Fruit fly (Drosophila melanogaster): Measurements from ENCODE around the gene Hsp27.
A peak's percentile ranks its signal among the peaks of the same experiment; 100 is the strongest.

The Hsp27 gene

DNA sequence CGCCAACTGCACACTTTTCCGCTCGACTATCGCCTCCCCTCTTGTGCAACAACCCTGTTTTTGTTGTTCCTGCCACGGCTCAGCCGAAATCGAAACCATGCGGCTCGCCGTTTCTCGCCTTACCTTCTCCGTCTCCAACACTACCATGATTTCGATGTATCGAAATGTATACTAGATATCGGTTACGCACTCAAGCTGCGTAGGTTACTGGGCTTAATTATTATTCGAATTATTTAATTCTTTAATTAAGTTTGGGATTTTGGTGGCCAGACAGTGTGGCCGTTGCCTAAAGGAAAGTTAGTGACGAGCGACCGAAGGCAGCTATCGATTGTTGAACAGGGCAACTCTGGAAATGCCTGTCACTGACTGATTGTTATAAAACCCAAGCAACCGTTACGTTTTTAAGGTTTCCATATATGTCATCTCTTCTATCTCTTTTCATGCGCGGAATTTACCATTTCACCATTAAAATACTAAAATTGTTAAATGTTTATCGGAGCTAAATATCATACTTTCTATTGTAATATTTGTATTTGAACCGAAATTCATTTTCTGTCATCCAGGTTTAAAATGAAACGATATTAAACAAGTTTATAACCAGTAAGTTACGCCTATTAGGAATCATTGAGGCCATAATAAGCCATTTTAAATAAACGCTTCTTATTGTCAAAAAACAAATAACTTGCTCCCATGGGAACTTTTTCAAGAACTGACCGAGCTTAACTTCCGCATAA lies 18.5 kb downstream of the Hsp27 start, which contains the start of gene eIF4E1:
Gene eIF4E1, minus strand, starts transcription at position 304 of the 734 bp plus-strand sequence.
- TF ChIP-seq CTCF (optimal IDR thresholded peaks at IDR 0.05) = peak in 1 of 2 experiments; percentile 12
- TF ChIP-seq CG8478 (optimal IDR thresholded peaks at IDR 0.05) = no peak

DNA sequence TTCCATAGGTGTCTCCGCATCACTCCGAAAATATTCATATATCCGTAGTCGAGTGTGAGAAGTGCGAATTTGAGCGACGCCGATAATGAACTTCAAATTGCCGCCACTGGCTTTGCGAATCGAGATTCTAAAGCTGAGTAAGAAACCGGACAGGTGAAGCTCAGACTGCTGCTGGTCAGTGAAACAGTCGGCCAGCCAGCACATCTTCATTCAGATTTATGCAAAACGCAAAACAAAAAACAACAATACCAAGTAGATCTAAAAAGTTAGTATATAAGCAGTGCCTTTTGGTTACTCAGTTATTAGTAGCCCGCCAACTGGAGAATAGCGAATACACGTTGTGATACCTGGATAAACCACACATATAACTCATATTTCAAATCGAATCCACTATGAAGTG lies 20.6 kb downstream of the Hsp27 start, which contains the start of gene Cpr67B:
Gene Cpr67B, plus strand, starts transcription at position 301 of the 400 bp plus-strand sequence.
- TF ChIP-seq CG8478 (optimal IDR thresholded peaks at IDR 0.05) = no peak
- TF ChIP-seq CTCF (optimal IDR thresholded peaks at IDR 0.05) = no peak

DNA sequence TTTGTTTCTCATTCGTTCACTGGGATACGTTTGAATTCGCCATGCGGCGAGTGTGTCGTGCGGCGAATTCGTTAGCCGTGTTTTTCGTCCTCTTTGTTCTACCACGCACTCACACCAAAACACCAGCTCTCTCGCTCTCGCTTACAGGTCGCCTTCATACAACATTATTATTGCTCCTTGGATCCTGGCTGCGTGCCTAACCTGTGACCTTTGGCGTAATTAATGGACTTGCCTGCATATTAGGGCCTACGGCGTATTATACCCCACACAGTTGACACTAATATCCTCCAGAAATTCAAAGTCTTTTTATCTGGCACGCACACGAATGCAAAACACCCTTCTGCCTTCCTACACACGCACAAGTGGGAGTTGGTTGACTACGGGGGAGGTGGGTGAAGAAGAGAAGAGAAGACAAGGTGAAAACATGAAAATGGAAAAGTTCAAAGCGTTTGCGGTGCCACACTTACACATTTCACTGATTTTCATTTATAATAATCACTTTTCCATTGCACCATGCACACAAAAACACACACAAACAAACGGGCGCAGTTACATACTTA lies 26.2 kb downstream of the Hsp27 start:
- no peak for TF ChIP-seq CTCF (optimal IDR thresholded peaks at IDR 0.05)
- no peak for TF ChIP-seq CG8478 (optimal IDR thresholded peaks at IDR 0.05)

DNA sequence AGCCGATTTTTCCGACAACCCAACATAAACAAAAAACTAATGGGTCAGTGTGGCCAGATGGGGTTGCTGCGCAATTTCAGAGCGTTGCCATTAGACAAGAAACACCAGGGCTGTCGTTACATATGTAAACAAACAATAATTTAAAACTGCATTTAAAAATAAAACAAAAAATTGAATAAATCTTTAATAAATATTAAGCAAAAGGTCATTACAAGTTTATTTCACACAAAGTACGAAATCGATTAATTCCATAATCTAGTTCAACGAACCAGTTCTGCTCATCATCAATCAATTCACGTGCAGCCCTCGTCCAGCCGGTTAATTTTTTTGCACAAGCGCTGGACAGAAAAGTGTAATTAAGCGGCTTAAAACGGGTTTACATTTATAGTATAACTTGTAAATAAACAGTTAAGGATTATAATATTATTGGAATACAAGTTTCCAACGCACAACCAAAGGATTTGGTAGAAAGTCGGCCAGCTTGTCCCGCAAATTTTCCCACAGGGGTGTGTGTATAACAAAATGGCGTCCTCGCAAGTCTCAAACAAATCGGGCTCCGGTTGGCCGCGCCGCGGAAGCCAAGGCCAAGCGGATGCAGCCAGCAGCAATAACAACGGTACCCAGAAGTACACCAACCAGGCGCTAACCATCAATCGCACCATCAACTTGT lies 27.0 kb downstream of the Hsp27 start, which contains the start of the genes CG4022 and Cpsf5:
Gene CG4022, minus strand, starts transcription at position 79 of the 670 bp plus-strand sequence.
Gene Cpsf5, plus strand, starts transcription at position 285 of the 670 bp plus-strand sequence.
- TF ChIP-seq CG8478 (optimal IDR thresholded peaks at IDR 0.05) (no peak), CTCF (optimal IDR thresholded peaks at IDR 0.05) (no peak)

DNA sequence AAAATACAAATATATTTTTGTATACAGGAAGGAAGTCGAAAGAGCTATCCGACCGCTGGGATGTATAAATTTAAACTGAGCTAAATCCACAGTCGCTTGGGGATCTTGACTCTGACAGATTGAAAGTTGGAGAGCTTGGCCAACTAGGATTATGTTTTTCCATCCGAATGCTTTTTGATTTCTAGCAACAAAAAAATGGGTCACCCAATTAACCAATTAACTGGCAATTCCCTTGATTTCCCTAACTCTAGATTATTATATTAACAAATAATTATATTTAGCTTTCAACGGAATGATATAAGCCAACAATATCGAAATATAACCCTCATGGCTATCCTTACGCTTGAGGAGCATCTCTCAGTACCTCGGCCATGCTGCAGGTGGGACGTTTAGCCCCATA lies 33.4 kb downstream of the Hsp27 start, which contains the start of gene CG3982:
Gene CG3982, minus strand, starts transcription at position 101 of the 400 bp plus-strand sequence.
- no peak for TF ChIP-seq CTCF (optimal IDR thresholded peaks at IDR 0.05)

DNA sequence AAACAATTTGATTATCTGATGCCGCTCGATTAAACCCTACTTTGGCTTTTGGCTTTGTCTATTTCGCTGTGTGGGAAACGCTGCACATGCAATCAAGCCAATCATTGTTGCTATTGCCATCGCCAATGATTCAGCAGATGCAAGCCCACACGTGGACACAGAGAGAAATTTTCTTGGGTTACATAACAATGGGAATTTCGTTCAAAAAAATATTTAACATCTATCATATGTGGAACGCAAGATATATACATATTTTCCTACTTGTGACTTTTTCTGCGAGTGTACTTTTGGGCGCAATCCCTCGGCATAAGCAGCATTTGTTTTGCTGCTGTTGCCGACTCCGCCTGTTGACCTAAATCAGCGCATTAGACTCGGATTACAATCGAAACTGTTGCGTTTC lies 35.5 kb downstream of the Hsp27 start:
- TF ChIP-seq CG8478 (optimal IDR thresholded peaks at IDR 0.05) = no peak
- TF ChIP-seq CTCF (optimal IDR thresholded peaks at IDR 0.05) = no peak

DNA sequence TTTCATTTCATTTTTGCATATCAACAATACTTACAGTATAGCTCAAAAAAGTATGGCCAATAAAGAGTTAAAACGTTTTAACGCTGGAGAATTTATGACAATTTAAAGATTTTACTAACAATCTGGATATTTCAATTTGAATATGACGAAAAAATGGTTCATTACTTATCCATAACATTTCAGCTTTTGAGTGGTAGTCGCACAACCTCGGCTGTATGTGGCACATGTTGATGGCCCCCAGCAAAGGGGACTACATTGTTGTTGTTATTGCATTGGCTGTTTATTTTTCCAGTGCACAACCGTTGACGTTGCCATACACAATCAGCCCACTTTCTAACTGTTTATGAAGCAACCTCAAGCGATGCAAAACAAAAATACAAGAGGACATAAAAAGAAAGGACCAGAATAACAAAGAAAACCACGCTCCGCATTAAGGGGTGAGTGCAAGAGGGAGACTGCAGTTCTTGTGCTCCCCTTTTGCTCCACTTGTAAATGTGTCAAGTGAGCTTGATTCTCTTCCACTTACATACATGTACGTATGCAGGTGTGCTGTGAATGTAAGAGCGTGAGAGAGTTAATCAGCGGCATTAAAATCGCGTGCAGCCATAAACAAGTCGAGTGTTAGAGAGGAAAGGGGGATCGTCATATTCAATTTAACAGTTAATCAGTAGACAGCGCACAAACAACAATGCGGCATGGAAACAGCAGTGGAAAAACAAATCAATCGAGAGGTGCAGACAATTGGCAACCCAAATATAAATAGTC lies 36.4 kb downstream of the Hsp27 start:
- no peak for TF ChIP-seq CTCF (optimal IDR thresholded peaks at IDR 0.05)
- TF ChIP-seq CG8478 (optimal IDR thresholded peaks at IDR 0.05) = no peak

DNA sequence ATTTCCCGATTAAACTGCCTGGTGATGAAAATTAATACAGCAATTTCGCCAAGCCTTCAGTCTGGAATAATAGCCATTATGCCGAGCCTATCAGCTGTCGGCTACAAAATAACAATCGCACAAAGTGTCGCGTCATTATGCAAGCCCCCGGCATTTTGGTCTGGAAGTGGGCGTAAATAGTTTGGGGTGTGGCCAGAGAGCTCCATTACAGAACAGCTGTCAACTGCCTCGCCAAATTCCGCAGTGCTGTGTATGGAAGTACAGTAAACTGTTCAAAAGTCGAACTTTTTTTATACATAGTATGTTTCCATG lies 36.9 kb downstream of the Hsp27 start:
- TF ChIP-seq CG8478 (optimal IDR thresholded peaks at IDR 0.05) (no peak), CTCF (optimal IDR thresholded peaks at IDR 0.05) (no peak)

DNA sequence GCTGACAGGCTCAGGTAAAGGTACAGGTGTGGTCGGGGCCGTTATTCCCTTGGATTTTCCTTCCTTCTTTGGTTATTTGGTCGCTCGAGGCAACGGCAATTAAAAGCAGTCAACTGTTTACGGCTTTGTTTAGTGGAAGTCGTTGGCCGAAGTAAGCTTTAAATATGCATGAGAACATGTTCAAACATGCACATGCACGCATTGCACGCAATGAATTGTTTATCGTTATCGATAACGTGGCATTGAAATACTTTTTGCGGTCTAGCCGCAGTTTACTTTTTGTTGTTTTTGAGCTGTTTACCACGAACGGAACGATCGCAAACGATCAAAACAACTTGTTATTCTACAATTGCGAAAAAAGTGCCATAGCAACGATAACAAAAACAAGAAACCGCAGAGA lies 37.8 kb downstream of the Hsp27 start:
- TF ChIP-seq CG8478 (optimal IDR thresholded peaks at IDR 0.05) (no peak), CTCF (optimal IDR thresholded peaks at IDR 0.05) (no peak)

DNA sequence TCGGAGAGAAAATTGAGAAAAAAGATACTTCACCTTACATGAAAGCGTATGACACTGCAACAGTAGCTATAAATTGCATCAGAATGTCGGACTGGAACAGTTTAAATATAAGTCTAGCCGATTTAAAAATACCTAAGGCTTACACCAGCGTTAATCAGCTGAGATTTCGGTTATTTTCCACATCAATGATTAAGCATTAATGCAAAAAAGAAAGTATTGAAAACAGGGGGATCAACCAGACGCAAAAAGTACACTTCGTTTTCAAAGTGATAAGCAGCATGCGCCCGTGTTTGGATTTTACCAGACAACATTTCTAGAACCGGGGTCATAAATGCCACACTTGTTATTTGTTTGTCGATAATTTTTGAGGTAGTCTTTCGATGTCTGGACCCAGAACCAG lies 38.3 kb downstream of the Hsp27 start:
- TF ChIP-seq CTCF (optimal IDR thresholded peaks at IDR 0.05) (no peak), CG8478 (optimal IDR thresholded peaks at IDR 0.05) (no peak)

DNA sequence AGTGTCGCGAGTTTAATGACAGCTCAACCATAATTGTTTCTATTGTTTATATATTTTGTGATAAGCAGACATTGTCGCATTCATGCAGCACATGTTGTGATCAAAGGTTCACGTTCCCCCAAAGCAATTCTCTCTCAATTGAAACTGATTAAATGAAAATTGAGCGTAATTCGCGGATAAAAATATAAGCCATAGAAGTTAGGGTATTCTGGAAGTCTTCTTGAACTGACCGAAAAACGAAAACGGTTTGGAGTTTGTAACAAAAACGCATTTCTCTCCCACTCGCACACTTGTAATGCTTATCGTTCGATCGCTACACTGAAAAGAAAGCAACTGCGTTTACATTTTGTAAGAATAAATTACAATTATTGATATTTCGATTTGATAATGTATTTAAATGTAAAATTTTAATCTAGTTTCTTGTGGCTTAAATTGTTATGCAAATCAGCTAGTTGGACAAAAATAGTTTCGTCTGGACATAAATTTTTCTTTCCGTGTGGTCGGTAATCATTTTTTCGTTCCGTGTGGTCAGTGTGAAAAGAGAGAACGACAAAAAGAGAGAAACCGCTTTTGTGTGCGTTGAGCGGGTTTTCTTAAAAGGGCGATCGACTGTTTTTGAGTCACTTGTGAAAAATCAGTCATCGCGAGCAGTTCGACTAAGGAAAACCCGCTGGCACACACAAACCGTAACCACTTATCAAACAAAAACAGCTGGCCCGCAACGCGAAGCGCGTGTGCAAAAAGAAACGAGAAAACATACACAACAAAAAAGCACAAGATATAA lies 39.0 kb downstream of the Hsp27 start, which contains the start of gene aay:
Gene aay, plus strand, starts transcription at position 618 of the 784 bp plus-strand sequence.
- TF ChIP-seq CG8478 (optimal IDR thresholded peaks at IDR 0.05) (no peak), CTCF (optimal IDR thresholded peaks at IDR 0.05) (no peak)

DNA sequence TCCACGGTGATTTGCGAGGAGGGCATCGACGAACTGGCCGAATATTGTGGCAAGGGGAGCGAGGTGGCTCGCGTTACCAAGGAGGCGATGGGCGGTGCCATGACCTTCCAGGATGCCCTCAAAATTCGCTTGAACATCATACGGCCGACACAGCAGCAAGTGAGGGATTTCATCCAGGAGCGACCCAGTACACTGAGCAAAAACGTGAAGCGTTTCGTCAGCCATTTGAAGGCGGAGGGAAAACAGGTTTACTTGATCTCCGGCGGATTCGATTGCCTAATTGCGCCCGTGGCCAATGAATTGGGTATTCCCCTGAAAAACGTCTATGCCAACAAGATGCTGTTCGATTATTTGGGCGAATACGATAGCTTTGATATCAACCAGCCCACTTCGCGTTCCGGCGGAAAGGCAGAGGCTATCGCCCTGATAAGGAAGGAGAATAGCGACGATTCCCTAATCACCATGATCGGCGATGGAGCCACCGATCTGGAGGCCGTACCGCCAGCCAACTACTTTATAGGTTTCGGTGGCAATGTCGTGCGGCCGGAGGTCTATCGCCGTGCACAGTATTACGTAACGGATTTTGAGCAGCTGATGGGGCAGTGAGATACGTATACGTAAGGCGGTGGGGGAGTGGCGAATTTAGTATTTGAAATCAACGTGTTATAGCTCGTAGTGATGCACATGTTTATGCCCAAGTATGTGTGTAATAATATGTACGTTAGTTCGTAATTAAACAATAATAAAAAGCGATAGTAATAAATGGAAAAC lies 40.1 kb downstream of the Hsp27 start:
- TF ChIP-seq CTCF (optimal IDR thresholded peaks at IDR 0.05) (no peak), CG8478 (optimal IDR thresholded peaks at IDR 0.05) (no peak)

DNA sequence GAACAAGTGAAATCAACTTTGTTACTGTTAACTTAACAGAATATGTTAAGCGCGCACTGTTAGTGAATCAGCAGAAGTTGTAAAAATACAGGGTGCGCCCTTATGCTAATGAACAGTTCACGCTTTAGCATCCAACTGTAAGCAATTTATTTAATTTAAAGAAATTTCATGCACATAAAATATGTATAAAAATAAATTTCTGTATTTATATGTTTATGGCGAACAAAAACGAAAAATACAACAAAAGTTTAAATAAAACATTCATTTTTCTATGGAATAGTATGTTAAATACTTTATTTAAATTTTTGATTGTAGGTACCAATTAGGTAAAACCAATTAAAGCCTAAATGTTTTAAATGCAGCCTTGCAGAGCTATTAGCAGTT lies 40.7 kb downstream of the Hsp27 start:
- TF ChIP-seq CTCF (optimal IDR thresholded peaks at IDR 0.05) = no peak
- TF ChIP-seq CG8478 (optimal IDR thresholded peaks at IDR 0.05) = no peak

DNA sequence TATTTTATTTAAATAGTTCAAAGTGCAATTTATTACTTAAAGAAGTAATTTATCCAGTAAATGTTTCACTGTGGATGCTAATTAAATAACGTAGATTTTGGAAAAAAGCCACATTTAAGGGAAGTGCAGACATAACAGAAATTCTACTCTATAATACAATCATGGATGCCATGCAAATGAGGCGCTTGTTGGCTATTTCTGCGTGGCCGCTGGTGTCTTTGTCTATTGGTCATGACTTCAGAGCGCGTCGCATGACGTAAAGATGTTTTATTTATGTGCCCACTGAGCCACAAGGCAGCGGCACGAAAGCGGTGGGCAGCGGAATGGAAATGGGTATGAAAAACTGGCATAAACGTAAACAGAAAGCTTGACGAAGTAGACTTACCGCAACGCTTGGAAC lies 42.0 kb downstream of the Hsp27 start:
- TF ChIP-seq CG8478 (optimal IDR thresholded peaks at IDR 0.05) (no peak), CTCF (optimal IDR thresholded peaks at IDR 0.05) (no peak)

All from S2 (cell line).